Fruit fly (Drosophila melanogaster): ENCODE data around the gene Drsl6.

The Drsl6 gene

dm6 chr3L:3334784-3335183 is 1.4 kb downstream of the Drsl6 start, which contains the start of gene CG14969 (continued):
- TF ChIP-seq lilli (GFP tag; optimal IDR thresholded peaks at IDR 0.05) (peak; percentile 15), Pdp1 (GFP tag; optimal IDR thresholded peaks at IDR 0.05) (no peak), zf30C (GFP tag; optimal IDR thresholded peaks at IDR 0.05) (no peak), Antp (GFP tag; optimal IDR thresholded peaks at IDR 0.05) (no peak), CG13287 (GFP tag; IDR thresholded peaks at IDR 0.05; ENCODE audit: partially characterized antibody) (peak; percentile 67), BEAF-32 (GFP tag; optimal IDR thresholded peaks at IDR 0.05) (peak; percentile 54), tx (GFP tag; optimal IDR thresholded peaks at IDR 0.05) (no peak), sr (GFP tag; IDR thresholded peaks at IDR 0.05) (no peak), E2f2 (GFP tag; IDR thresholded peaks at IDR 0.05) (peak; percentile 95), aop (GFP tag; IDR thresholded peaks at IDR 0.05) (no peak), Ets97D (GFP tag; optimal IDR thresholded peaks at IDR 0.05) (peak; percentile 39), pita (GFP tag; optimal IDR thresholded peaks at IDR 0.05) (no peak), Max (GFP tag; optimal IDR thresholded peaks at IDR 0.05) (no peak), CG12071 (GFP tag; optimal IDR thresholded peaks at IDR 0.05) (no peak), btn (GFP tag; optimal IDR thresholded peaks at IDR 0.05) (no peak), gro (GFP tag; optimal IDR thresholded peaks at IDR 0.05) (peak; percentile 41), Xbp1 (GFP tag; optimal IDR thresholded peaks at IDR 0.05) (peak; percentile 10), Ravus (GFP tag; IDR thresholded peaks at IDR 0.05) (no peak), NC2β (GFP tag; optimal IDR thresholded peaks at IDR 0.05) (peak; percentile 7), CG11085 (GFP tag; IDR thresholded peaks at IDR 0.05) (no peak), bowl (GFP tag; IDR thresholded peaks at IDR 0.05) (no peak), vvl (GFP tag; IDR thresholded peaks at IDR 0.05) (peak; percentile 21; the same call in 1 of the 2 replicates), Opbp (GFP tag; IDR thresholded peaks at IDR 0.05; ENCODE audit: partially characterized antibody) (peak; percentile 64; the same call in 1 of the 3 replicates), sc (optimal IDR thresholded peaks at IDR 0.05) (no peak), sc (GFP tag; optimal IDR thresholded peaks at IDR 0.05) (no peak), ara (GFP tag; IDR thresholded peaks at IDR 0.05) (no peak), Doc2 (GFP tag; IDR thresholded peaks at IDR 0.05) (no peak), Sry-β (GFP tag; optimal IDR thresholded peaks at IDR 0.05) (no peak), hbn (GFP tag; IDR thresholded peaks at IDR 0.05; ENCODE audit: partially characterized antibody) (peak; percentile 37; the same call in 1 of the 2 replicates), gce (GFP tag; IDR thresholded peaks at IDR 0.05) (no peak), CG31388 (GFP tag; optimal IDR thresholded peaks at IDR 0.05) (no peak), eve (GFP tag; optimal IDR thresholded peaks at IDR 0.05) (no peak), CG1603 (tag; optimal IDR thresholded peaks at IDR 0.05) (peak; percentile 70), Dll (GFP tag; IDR thresholded peaks at IDR 0.05; ENCODE audit: partially characterized antibody) (peak; percentile 52; the same call in 1 of the 4 replicates), pros (GFP tag; optimal IDR thresholded peaks at IDR 0.05) (no peak), CG2120 (GFP tag; optimal IDR thresholded peaks at IDR 0.05) (peak; percentile 25), Drgx (GFP tag; IDR thresholded peaks at IDR 0.05) (no peak), dimm (GFP tag; IDR thresholded peaks at IDR 0.05) (no peak), Jarid2 (GFP tag; optimal IDR thresholded peaks at IDR 0.05) (no peak), CG12659 (GFP tag; optimal IDR thresholded peaks at IDR 0.05) (peak; percentile 37), pzg (GFP tag; optimal IDR thresholded peaks at IDR 0.05) (peak; percentile 67), CG13424 (tag; optimal IDR thresholded peaks at IDR 0.05) (peak; percentile 6), dati (GFP tag; IDR thresholded peaks at IDR 0.05) (no peak), her (GFP tag; optimal IDR thresholded peaks at IDR 0.05) (peak; percentile 3), CG2129 (GFP tag; IDR thresholded peaks at IDR 0.05; ENCODE audit: partially characterized antibody) (no peak), ERR (GFP tag; optimal IDR thresholded peaks at IDR 0.05) (no peak), Myb (GFP tag; optimal IDR thresholded peaks at IDR 0.05) (peak; percentile 41), CG4617 (GFP tag; optimal IDR thresholded peaks at IDR 0.05; ENCODE audit: borderline replicate concordance) (peak; percentile 67), Hmx (GFP tag; optimal IDR thresholded peaks at IDR 0.05) (no peak), CG15073 (GFP tag; optimal IDR thresholded peaks at IDR 0.05) (no peak), CG6854 (GFP tag; optimal IDR thresholded peaks at IDR 0.05) (no peak)

All from whole organism, embryonic.